Worm (Caenorhabditis elegans): ENCODE measurements around the gene pqn-13.

The pqn-13 gene

DNA sequence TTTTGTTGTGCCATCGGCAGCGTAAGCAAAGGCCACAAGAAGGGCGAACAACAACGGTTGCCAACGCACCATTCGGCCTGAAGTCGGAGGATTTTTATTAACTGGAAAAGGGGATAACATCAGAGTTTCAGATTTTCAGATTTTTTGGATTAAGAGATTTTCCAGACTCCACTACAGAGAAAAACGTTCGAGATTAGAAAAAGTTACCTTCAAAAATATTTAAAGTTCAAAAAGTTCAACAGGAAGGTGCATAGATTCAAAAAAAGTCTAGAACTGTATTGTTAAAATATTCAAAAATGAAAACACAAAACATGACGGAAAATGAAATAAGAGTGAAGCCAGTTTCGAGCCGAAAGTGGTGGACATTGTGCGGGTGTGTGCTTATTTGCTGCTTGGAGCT, at the start of gene pqn-13:
pqn-13 (minus strand) TSS at position 101 of the 400 bp plus-strand sequence.
- no peak for TF ChIP-seq nhr-47 (tag; optimal IDR thresholded peaks at IDR 0.05)
- peak; percentile 8 for TF ChIP-seq nhr-85 (tag)

DNA sequence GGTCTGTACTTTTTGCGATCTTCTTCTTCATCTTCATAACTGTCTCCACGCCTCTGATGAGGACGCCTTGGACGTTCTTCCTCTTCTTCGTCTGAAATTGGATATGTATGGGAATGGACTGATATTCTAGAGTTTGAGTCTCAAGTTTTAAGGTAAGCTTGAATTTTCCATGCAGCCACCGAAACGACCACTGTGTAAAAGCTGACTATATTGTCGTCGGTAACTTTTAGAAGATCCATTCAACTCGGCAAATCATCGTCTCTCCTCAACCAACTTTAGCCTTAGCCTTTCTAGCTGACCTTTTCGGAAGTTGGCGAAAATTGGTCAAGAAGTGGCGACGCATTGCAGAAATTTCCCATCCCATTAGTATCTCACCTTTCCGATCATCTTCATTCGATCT, 48.5 kb upstream of the pqn-13 start:
- TF ChIP-seq elt-3 (tag; optimal IDR thresholded peaks at IDR 0.05) (no peak), rnt-1 (tag; optimal IDR thresholded peaks at IDR 0.05) (no peak)

ce11 chrV:5722093-5722492, 46.2 kb upstream of the pqn-13 start:
- TF ChIP-seq unc-130 (tag; optimal IDR thresholded peaks at IDR 0.05): no peak
- no peak for TF ChIP-seq ceh-90 (tag; optimal IDR thresholded peaks at IDR 0.05)
- TF ChIP-seq nhr-76 (tag; optimal IDR thresholded peaks at IDR 0.05): no peak
- no peak for TF ChIP-seq lin-13 (GFP tag; optimal IDR thresholded peaks at IDR 0.05)
- TF ChIP-seq snu-23 (GFP tag; optimal IDR thresholded peaks at IDR 0.05): no peak
- TF ChIP-seq nhr-77 (tag; optimal IDR thresholded peaks at IDR 0.05): no peak

- TF ChIP-seq efl-3 (GFP tag; optimal IDR thresholded peaks at IDR 0.05): no peak
- TF ChIP-seq nhr-237 (tag; optimal IDR thresholded peaks at IDR 0.05): no peak
- no peak for TF ChIP-seq nhr-47 (tag; optimal IDR thresholded peaks at IDR 0.05)
Measured at ce11 chrV:5717237-5717935, 41.5 kb upstream of the pqn-13 start, which contains the start of gene rga-3. Gene rga-3 (plus strand): TSS chrV:5717885.

- no peak for TF ChIP-seq efl-1 (optimal IDR thresholded peaks at IDR 0.05)
- peak in 1 of 2 experiments; percentile 20 for TF ChIP-seq efl-1 (GFP tag; optimal IDR thresholded peaks at IDR 0.05 in 1 of 2)
- no peak for TF ChIP-seq fkh-10 (GFP tag; optimal IDR thresholded peaks at IDR 0.05)
Measured at ce11 chrV:5716508-5716907, 40.6 kb upstream of the pqn-13 start, which contains the start of gene K09H11.9. Gene K09H11.9 (minus strand): TSS chrV:5716608.

DNA sequence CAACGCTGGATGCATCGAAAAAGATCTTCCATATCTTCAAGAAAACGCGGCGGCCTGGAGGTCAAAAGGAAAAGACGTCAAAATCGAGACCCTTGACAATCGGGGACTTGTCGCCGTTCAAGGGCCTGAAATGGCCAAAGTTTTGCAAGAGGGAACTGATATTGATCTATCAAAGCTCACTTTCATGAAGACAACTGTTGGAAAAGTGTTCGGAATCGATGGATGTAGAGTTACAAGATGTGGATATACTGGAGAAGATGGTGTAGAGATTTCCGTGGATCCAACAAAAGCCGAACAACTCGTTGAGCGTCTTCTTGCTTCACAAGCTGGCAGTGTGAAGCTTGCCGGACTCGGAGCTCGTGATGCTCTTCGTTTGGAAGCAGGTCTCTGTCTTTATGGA, 37.6 kb upstream of the pqn-13 start:
- TF ChIP-seq isw-1 (GFP tag; IDR thresholded peaks at IDR 0.05) (no peak), unc-30 (tag; optimal IDR thresholded peaks at IDR 0.05) (no peak), C04F5.9 (tag; optimal IDR thresholded peaks at IDR 0.05) (no peak)

ce11 chrV:5712652-5713051, 36.7 kb upstream of the pqn-13 start, which contains the start of gene gcst-1:
Gene gcst-1 (plus strand): TSS chrV:5712928.
- TF ChIP-seq efl-3 (GFP tag; optimal IDR thresholded peaks at IDR 0.05) (no peak), egl-13 (tag; optimal IDR thresholded peaks at IDR 0.05) (no peak), C16A3.4 (tag; optimal IDR thresholded peaks at IDR 0.05) (no peak), tbx-2 (tag; optimal IDR thresholded peaks at IDR 0.05) (no peak), lin-15B (tag; optimal IDR thresholded peaks at IDR 0.05) (no peak), ceh-82 (tag; optimal IDR thresholded peaks at IDR 0.05) (no peak), aly-2 (tag; optimal IDR thresholded peaks at IDR 0.05) (no peak), mdl-1 (tag; optimal IDR thresholded peaks at IDR 0.05) (peak in 1 of 2 experiments; percentile 40), ceh-90 (tag; optimal IDR thresholded peaks at IDR 0.05) (no peak), ceh-88 (GFP tag; IDR thresholded peaks at IDR 0.05) (no peak), nhr-85 (tag) (no peak), pag-3 (tag; optimal IDR thresholded peaks at IDR 0.05; ENCODE audit: borderline replicate concordance, insufficient read depth) (no peak), nhr-12 (tag; optimal IDR thresholded peaks at IDR 0.05) (no peak), skn-1 (tag; optimal IDR thresholded peaks at IDR 0.05) (no peak), pax-3 (tag; optimal IDR thresholded peaks at IDR 0.05) (no peak), lin-35 (GFP tag; optimal IDR thresholded peaks at IDR 0.05) (peak in 1 of 2 experiments; percentile 23), xbp-1 (tag; optimal IDR thresholded peaks at IDR 0.05) (no peak), unc-130 (tag; optimal IDR thresholded peaks at IDR 0.05) (no peak), nhr-71 (tag; optimal IDR thresholded peaks at IDR 0.05) (peak; percentile 10), dsc-1 (tag; optimal IDR thresholded peaks at IDR 0.05) (no peak), alr-1 (tag; optimal IDR thresholded peaks at IDR 0.05; ENCODE audit: borderline replicate concordance) (no peak), fos-1 (tag; optimal IDR thresholded peaks at IDR 0.05) (no peak), dpl-1 (GFP tag; optimal IDR thresholded peaks at IDR 0.05) (no peak), mep-1 (tag; optimal IDR thresholded peaks at IDR 0.05) (no peak), hlh-17 (GFP tag; optimal IDR thresholded peaks at IDR 0.05; ENCODE audit: borderline replicate concordance) (no peak), nhr-84 (tag; optimal IDR thresholded peaks at IDR 0.05) (no peak), ama-1 (optimal IDR thresholded peaks at IDR 0.05) (no peak)

Data from whole organism, L1 larva.